Fruit fly (Drosophila melanogaster): ENCODE measurements around the gene Atg4b.

Atg4b gene

DNA sequence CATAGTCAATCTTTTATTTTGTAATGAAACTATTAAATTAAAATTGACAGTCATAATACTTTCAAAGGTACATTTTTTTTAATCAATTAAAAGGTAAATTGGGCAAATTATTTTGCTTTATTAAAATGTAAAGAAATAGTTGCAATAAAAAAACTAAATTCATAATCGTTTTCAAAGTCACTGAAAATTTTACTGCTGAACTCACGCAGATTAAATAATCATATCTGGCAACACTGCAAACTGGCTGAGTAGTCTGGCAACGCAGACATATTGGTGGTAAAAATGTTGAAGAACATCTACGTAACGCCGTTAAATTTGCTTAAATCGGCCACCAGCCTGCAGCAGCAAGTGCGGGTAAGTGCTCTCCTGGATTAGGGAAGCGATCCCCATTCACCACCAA is 26.3 kb downstream of the Atg4b start, which contains the start of gene mRpL9 (continued):
- TF ChIP-seq CG10366 (GFP tag; IDR thresholded peaks at IDR 0.05) (no peak), CG11504 (tag; optimal IDR thresholded peaks at IDR 0.05) (no peak), cato (GFP tag; optimal IDR thresholded peaks at IDR 0.05; ENCODE audit: borderline replicate concordance) (no peak), grau (tag; optimal IDR thresholded peaks at IDR 0.05) (peak; percentile 39), nerfin-1 (tag; optimal IDR thresholded peaks at IDR 0.05) (peak; percentile 20), vvl (GFP tag; IDR thresholded peaks at IDR 0.05) (no peak; the same call in 1 of the 2 replicates), tin (GFP tag; optimal IDR thresholded peaks at IDR 0.05) (peak; percentile 20), CG10321 (GFP tag; IDR thresholded peaks at IDR 0.05) (no peak), toy (GFP tag; IDR thresholded peaks at IDR 0.05) (no peak), CG3995 (GFP tag; optimal IDR thresholded peaks at IDR 0.05) (peak; percentile 95), CG11696 (GFP tag; IDR thresholded peaks at IDR 0.05) (no peak), dmrt11E (tag; optimal IDR thresholded peaks at IDR 0.05) (no peak), Gsc (GFP tag; IDR thresholded peaks at IDR 0.05) (no peak), CG9932 (GFP tag; IDR thresholded peaks at IDR 0.05) (peak; percentile 60), CG12744 (GFP tag; optimal IDR thresholded peaks at IDR 0.05) (peak; percentile 5), unc-4 (GFP tag; IDR thresholded peaks at IDR 0.05; ENCODE audit: partially characterized antibody) (peak; percentile 39; the same call in 1 of the 2 replicates), zfh1 (GFP tag; IDR thresholded peaks at IDR 0.05) (no peak), org-1 (GFP tag; optimal IDR thresholded peaks at IDR 0.05) (no peak), klu (GFP tag; IDR thresholded peaks at IDR 0.05) (no peak), Fer3 (tag; optimal IDR thresholded peaks at IDR 0.05) (peak; percentile 35), CG2889 (GFP tag; IDR thresholded peaks at IDR 0.05) (no peak), H15 (GFP tag; IDR thresholded peaks at IDR 0.05) (no peak), chinmo (GFP tag; IDR thresholded peaks at IDR 0.05; ENCODE audit: partially characterized antibody) (no peak), CG7372 (GFP tag; IDR thresholded peaks at IDR 0.05) (no peak), pum (GFP tag; optimal IDR thresholded peaks at IDR 0.05) (peak; percentile 9), odd (GFP tag; optimal IDR thresholded peaks at IDR 0.05) (no peak), sug (tag; optimal IDR thresholded peaks at IDR 0.05) (peak; percentile 34), crol (GFP tag; IDR thresholded peaks at IDR 0.05) (no peak), CG8089 (GFP tag; optimal IDR thresholded peaks at IDR 0.05) (no peak), ems (GFP tag; optimal IDR thresholded peaks at IDR 0.05) (no peak), Rfx (GFP tag; IDR thresholded peaks at IDR 0.05) (peak; percentile 47; the same call in 1 of the 2 replicates), Hmx (GFP tag; optimal IDR thresholded peaks at IDR 0.05) (no peak), CG11695 (GFP tag; IDR thresholded peaks at IDR 0.05) (no peak), Optix (GFP tag; IDR thresholded peaks at IDR 0.05) (no peak), CG15269 (tag; optimal IDR thresholded peaks at IDR 0.05) (no peak), Mrtf (GFP tag; IDR thresholded peaks at IDR 0.05) (no peak), gem (tag; optimal IDR thresholded peaks at IDR 0.05) (no peak), gcm (GFP tag; optimal IDR thresholded peaks at IDR 0.05) (no peak), Bdp1 (GFP tag; optimal IDR thresholded peaks at IDR 0.05) (no peak), gt (GFP tag; IDR thresholded peaks at IDR 0.05) (no peak), CG17385 (GFP tag; optimal IDR thresholded peaks at IDR 0.05) (no peak), PHDP (tag; optimal IDR thresholded peaks at IDR 0.05) (peak; percentile 32), pnt (GFP tag; optimal IDR thresholded peaks at IDR 0.05) (no peak), z (GFP tag; IDR thresholded peaks at IDR 0.05) (no peak), D (optimal IDR thresholded peaks at IDR 0.05) (no peak), D (GFP tag; optimal IDR thresholded peaks at IDR 0.05) (no peak), onecut (GFP tag; IDR thresholded peaks at IDR 0.05) (no peak), CG7556 (GFP tag; optimal IDR thresholded peaks at IDR 0.05) (no peak), CG10274 (GFP tag; optimal IDR thresholded peaks at IDR 0.05) (no peak), Antp (GFP tag; optimal IDR thresholded peaks at IDR 0.05) (peak; percentile 17), slbo (GFP tag; IDR thresholded peaks at IDR 0.05) (peak; percentile 63), CG6254 (GFP tag; optimal IDR thresholded peaks at IDR 0.05) (no peak), CG4328 (GFP tag; optimal IDR thresholded peaks at IDR 0.05) (no peak)
